Fruit fly (Drosophila melanogaster) whole organism, wandering third instar larva: ENCODE results near the gene Spt20.

Source experiments
- CG32264 ChIP-seq: fragments of 200-800 bp; sonication (Bioruptor generic); optimal IDR thresholded peaks from 2 replicates; lab custom pipeline; 2016; ENCODE audit warnings: missing biosample characterization, missing genetic modification characterization
- CrebA ChIP-seq: fragments of 200-800 bp; sonication (Bioruptor generic); optimal IDR thresholded peaks from 2 replicates; lab custom pipeline; 2016; ENCODE audit warnings: missing biosample characterization, mild to moderate bottlenecking, missing genetic modification characterization, borderline replicate concordance
- Dfd ChIP-seq: fragments of >200 bp; optimal IDR thresholded peaks from 2 replicates; lab custom pipeline; 2017; ENCODE audit warnings: missing biosample characterization, missing genetic modification characterization
- HLH106 ChIP-seq: fragments of 200-800 bp; optimal IDR thresholded peaks from 3 replicates; lab custom pipeline; 2019; ENCODE audit warnings: missing biosample characterization, mild to moderate bottlenecking, missing genetic modification characterization, moderate library complexity
- Hr78 ChIP-seq: fragments of >200 bp; optimal IDR thresholded peaks from 2 replicates; lab custom pipeline; 2017; ENCODE audit warnings: missing biosample characterization, missing genetic modification characterization
- Jra ChIP-seq: sonication (Bioruptor generic); optimal IDR thresholded peaks from 2 replicates; lab custom pipeline; 2016; ENCODE audit warnings: missing biosample characterization, missing genetic modification characterization
- Myc ChIP-seq: fragments of >200 bp; optimal IDR thresholded peaks from 2 replicates; lab custom pipeline; 2017
- Rel ChIP-seq, 2 experiments: fragments of 200-800 bp; sonication (Bioruptor generic) in 1 of 2; optimal IDR thresholded peaks; 2 replicates in 1 of 2; 3 replicates in 1 of 2; lab custom pipeline; 2016 to 2019; ENCODE audit warnings: mild to moderate bottlenecking in 2 of 2, missing biosample characterization in 2 of 2, missing genetic modification characterization in 2 of 2, moderate library complexity in 1 of 2
- br ChIP-seq: fragments of 200-800 bp; sonication (Bioruptor generic); optimal IDR thresholded peaks from 2 replicates; lab custom pipeline; 2016; ENCODE audit warnings: missing biosample characterization, missing genetic modification characterization
- brk ChIP-seq: fragments of 200-800 bp; sonication (Bioruptor generic); optimal IDR thresholded peaks from 2 replicates; lab custom pipeline; 2016; ENCODE audit warnings: missing biosample characterization, mild to moderate bottlenecking, missing genetic modification characterization
- jim ChIP-seq: fragments of 175-275, 200-325 bp; sonication (Bioruptor generic); optimal IDR thresholded peaks from 2 replicates; lab custom pipeline; 2016; ENCODE audit warnings: missing biosample characterization, mild to moderate bottlenecking, missing genetic modification characterization
- pan ChIP-seq: fragments of >200 bp; optimal IDR thresholded peaks from 2 replicates; lab custom pipeline; 2017
- psq ChIP-seq: fragments of 200-800 bp; sonication (Bioruptor generic); optimal IDR thresholded peaks from 3 replicates; lab custom pipeline; 2017; ENCODE audit warnings: missing biosample characterization, mild to moderate bottlenecking, missing genetic modification characterization, moderate library complexity
- sage ChIP-seq: fragments of 200-800 bp; sonication (Bioruptor generic); optimal IDR thresholded peaks from 2 replicates; lab custom pipeline; 2016; ENCODE audit warnings: missing biosample characterization, mild to moderate bottlenecking, missing genetic modification characterization

dm6 chr3L:13454755-13455154, 47.8 kb upstream of the Spt20 start:
- TF ChIP-seq Hr78 (GFP tag; lab: Kevin White, UChicago) (no peak), pan (no peak), jim (no peak), CrebA (GFP tag; lab: Kevin White, UChicago) (no peak), psq (no peak), brk (GFP tag; lab: Kevin White, UChicago) (no peak), Myc (no peak), br (GFP tag; lab: Kevin White, UChicago) (no peak), CG32264 (no peak), Dfd (GFP tag; lab: Kevin White, UChicago) (no peak), HLH106 (no peak), Rel (GFP tag; optimal IDR thresholded peaks at IDR 0.05; lab: Kevin White, UChicago) (no peak), Rel (tag; optimal IDR thresholded peaks at IDR 0.05; lab: Kevin White, UChicago) (no peak), Jra (GFP tag; lab: Kevin White, UChicago) (no peak), sage (no peak)
